Worm (Caenorhabditis elegans): ENCODE measurements around the gene enu-3.1.
"Not testable (repeated sequence)": the region's sequence is repeated elsewhere in the genome, so short reads cannot be mapped to it uniquely, and the experiment has no call there.

- TF ChIP-seq ama-1 (optimal IDR thresholded peaks at IDR 0.05); dmd-4 (tag; optimal IDR thresholded peaks at IDR 0.05; ENCODE audit: borderline replicate concordance); pros-1 (tag; optimal IDR thresholded peaks at IDR 0.05); ceh-9 (tag; optimal IDR thresholded peaks at IDR 0.05); ceh-22 (tag; optimal IDR thresholded peaks at IDR 0.05); zip-5 (tag; optimal IDR thresholded peaks at IDR 0.05); fkh-10 (GFP tag; optimal IDR thresholded peaks at IDR 0.05); nhr-11 (tag; optimal IDR thresholded peaks at IDR 0.05); hlh-15 (tag; optimal IDR thresholded peaks at IDR 0.05); ceh-19 (GFP tag; optimal IDR thresholded peaks at IDR 0.05); hlh-8 (tag; optimal IDR thresholded peaks at IDR 0.05); unc-55 (GFP tag; optimal IDR thresholded peaks at IDR 0.05): not testable (repeated sequence)
- TF ChIP-seq unc-42 (tag; optimal IDR thresholded peaks at IDR 0.05), result peak; percentile 99
- TF ChIP-seq pqm-1 (tag; optimal IDR thresholded peaks at IDR 0.05), result peak; percentile 48
These were observed at the start of gene enu-3.1, which contains the start of gene smrd-1 for ce11 chrIII:10435938-10436842.
